Fruit fly (Drosophila melanogaster) whole organism, embryonic: ENCODE results near the gene Ptp36E.

Experiments
- Ada2b ChIP-seq: fragments of 200-800 bp; sonication (Bioruptor generic); IDR thresholded peaks from 2 replicates; pipeline ENCODE4 v1.3.6; 2022; ENCODE audit warnings: missing biosample characterization, missing genetic modification characterization
- CG10147 ChIP-seq: fragments of 200-800 bp; sonication (Bioruptor generic); optimal IDR thresholded peaks from 2 replicates; lab custom pipeline; 2019; ENCODE audit warnings: missing biosample characterization, mild to moderate bottlenecking, missing genetic modification characterization, moderate library complexity
- CG10267 ChIP-seq: fragments of 200-800 bp; sonication (Bioruptor generic); optimal IDR thresholded peaks from 2 replicates; lab custom pipeline; 2018; ENCODE audit warnings: missing biosample characterization, mild to moderate bottlenecking, missing genetic modification characterization, moderate library complexity
- CG11247 ChIP-seq: fragments of 200-800 bp; sonication (Bioruptor generic); IDR thresholded peaks from 2 replicates; pipeline ENCODE4 v1.3.6; 2022; ENCODE audit warnings: missing biosample characterization, missing genetic modification characterization
- CG11456 ChIP-seq: fragments of 200-800 bp; sonication (Bioruptor generic); IDR thresholded peaks from 3 replicates; pipeline ENCODE4 v1.3.6; 2022; ENCODE audit warnings: missing biosample characterization, missing genetic modification characterization
- CG13287 ChIP-seq: fragments of 200-800 bp; sonication (Bioruptor generic); IDR thresholded peaks from 2 replicates; pipeline ENCODE4 v1.3.6; 2022; ENCODE audit warnings: missing biosample characterization, missing genetic modification characterization; ENCODE audit not compliant: partially characterized antibody
- CG15696 ChIP-seq: fragments of 200-800 bp; sonication (Bioruptor generic); optimal IDR thresholded peaks from 2 replicates; lab custom pipeline; 2019; ENCODE audit warnings: missing biosample characterization, mild to moderate bottlenecking, missing genetic modification characterization, moderate library complexity
- CG17568 ChIP-seq: fragments of 200-800 bp; sonication (Bioruptor generic); optimal IDR thresholded peaks from 2 replicates; lab custom pipeline; 2018; ENCODE audit warnings: missing biosample characterization, mild to moderate bottlenecking, missing genetic modification characterization, moderate library complexity
- CG17802 ChIP-seq: fragments of 200-800 bp; sonication (Bioruptor generic); optimal IDR thresholded peaks from 2 replicates; lab custom pipeline; 2018; ENCODE audit warnings: missing biosample characterization, mild to moderate bottlenecking, missing genetic modification characterization, moderate library complexity
- CG30431 ChIP-seq: fragments of 200-800 bp; sonication (Bioruptor generic); optimal IDR thresholded peaks from 2 replicates; lab custom pipeline; 2017; ENCODE audit warnings: missing biosample characterization, missing genetic modification characterization
- CG31365 ChIP-seq: fragments of 200-800 bp; sonication (Bioruptor generic); optimal IDR thresholded peaks from 2 replicates; lab custom pipeline; 2018; ENCODE audit warnings: missing biosample characterization, mild to moderate bottlenecking, missing genetic modification characterization
- CG33557 ChIP-seq: fragments of 200-800 bp; sonication (Bioruptor generic); optimal IDR thresholded peaks from 2 replicates; lab custom pipeline; 2019; ENCODE audit warnings: missing biosample characterization, mild to moderate bottlenecking, missing genetic modification characterization, moderate library complexity
- CG34376 ChIP-seq: fragments of 200-800 bp; sonication (Bioruptor generic); optimal IDR thresholded peaks from 2 replicates; lab custom pipeline; 2018; ENCODE audit warnings: missing biosample characterization, mild to moderate bottlenecking, missing genetic modification characterization
- CG34422 ChIP-seq: fragments of 200-800 bp; sonication (Bioruptor generic); IDR thresholded peaks from 3 replicates; pipeline ENCODE4 v1.3.6; 2022; ENCODE audit warnings: missing biosample characterization, missing genetic modification characterization
- CG4282 ChIP-seq: fragments of 200-800 bp; sonication (Bioruptor generic); optimal IDR thresholded peaks from 2 replicates; lab custom pipeline; 2016; ENCODE audit warnings: missing biosample characterization, missing genetic modification characterization
- CG6689 ChIP-seq: fragments of 200-800 bp; sonication (Bioruptor generic); IDR thresholded peaks from 2 replicates; pipeline ENCODE4 v1.3.6; 2022; ENCODE audit warnings: missing biosample characterization, missing genetic modification characterization
- CG7928 ChIP-seq: fragments of 200-800 bp; sonication (Bioruptor generic); optimal IDR thresholded peaks from 2 replicates; lab custom pipeline; 2017; ENCODE audit warnings: missing biosample characterization, mild to moderate bottlenecking, missing genetic modification characterization
- CG8478 ChIP-seq: fragments of >200 bp; optimal IDR thresholded peaks from 2 replicates; lab custom pipeline; 2018
- CG9817 ChIP-seq: fragments of 200-800 bp; sonication (Bioruptor generic); optimal IDR thresholded peaks from 2 replicates; lab custom pipeline; 2018; ENCODE audit warnings: missing biosample characterization, mild to moderate bottlenecking, missing genetic modification characterization, moderate library complexity
- CTCF ChIP-seq: fragments of 200-800 bp; sonication (Bioruptor generic); optimal IDR thresholded peaks from 2 replicates; lab custom pipeline; 2017; ENCODE audit warnings: missing biosample characterization, mild to moderate bottlenecking, missing genetic modification characterization, moderate library complexity
- Chrac-16 ChIP-seq: fragments of 200-800 bp; sonication (Bioruptor generic); optimal IDR thresholded peaks from 3 replicates; lab custom pipeline; 2016; ENCODE audit warnings: missing biosample characterization, missing genetic modification characterization
- Dbx ChIP-seq: fragments of 200-800 bp; sonication (Bioruptor generic); IDR thresholded peaks from 3 replicates; pipeline ENCODE4 v1.3.6; 2022; ENCODE audit warnings: missing biosample characterization, missing genetic modification characterization
- Dll ChIP-seq: fragments of 200-800 bp; sonication (Bioruptor generic); IDR thresholded peaks from 4 replicates; pipeline ENCODE4 v1.3.6; 2022; ENCODE audit warnings: missing biosample characterization, missing genetic modification characterization; ENCODE audit not compliant: partially characterized antibody
- Doc2 ChIP-seq: fragments of 200-800 bp; sonication (Bioruptor generic); IDR thresholded peaks from 2 replicates; pipeline ENCODE4 v1.3.6; 2022; ENCODE audit warnings: missing biosample characterization, missing genetic modification characterization
- HHEX ChIP-seq: fragments of 200-800 bp; sonication (Bioruptor generic); optimal IDR thresholded peaks from 3 replicates; lab custom pipeline; 2017; ENCODE audit warnings: missing biosample characterization, mild to moderate bottlenecking, missing genetic modification characterization, missing genetic modification reagents
- HLH4C ChIP-seq: fragments of 200-800 bp; sonication (Bioruptor generic); IDR thresholded peaks from 3 replicates; pipeline ENCODE4 v1.3.6; 2022; ENCODE audit warnings: missing biosample characterization, missing genetic modification characterization; ENCODE audit not compliant: partially characterized antibody
- HLHmδ ChIP-seq: fragments of 200-800 bp; sonication (Bioruptor generic); optimal IDR thresholded peaks from 2 replicates; lab custom pipeline; 2018; ENCODE audit warnings: missing biosample characterization, mild to moderate bottlenecking, missing genetic modification characterization, moderate library complexity
- Hand ChIP-seq: fragments of 200-800 bp; sonication (Bioruptor generic); optimal IDR thresholded peaks from 2 replicates; lab custom pipeline; 2017; ENCODE audit warnings: mild to moderate bottlenecking, missing biosample characterization, missing genetic modification reagents, missing genetic modification characterization
- HmgZ ChIP-seq: fragments of 200-800 bp; sonication (Bioruptor generic); optimal IDR thresholded peaks from 2 replicates; lab custom pipeline; 2018; ENCODE audit warnings: missing biosample characterization, mild to moderate bottlenecking, missing genetic modification characterization
- Hr51 ChIP-seq, 2 experiments: fragments of 200-800 bp; sonication (Bioruptor generic); optimal IDR thresholded peaks; 2 replicates in 1 of 2; 3 replicates in 1 of 2; lab custom pipeline; 2016 to 2018; ENCODE audit warnings: missing biosample characterization in 2 of 2, missing genetic modification characterization in 2 of 2, mild to moderate bottlenecking in 1 of 2, moderate library complexity in 1 of 2
- MBD-R2 ChIP-seq: fragments of 200-800 bp; sonication (Bioruptor generic); IDR thresholded peaks from 2 replicates; pipeline ENCODE4 v1.3.6; 2022; ENCODE audit warnings: missing biosample characterization, missing genetic modification characterization
- Mrtf ChIP-seq: fragments of 200-800 bp; sonication (Bioruptor generic); IDR thresholded peaks from 3 replicates; pipeline ENCODE4 v1.3.6; 2022; ENCODE audit warnings: missing biosample characterization, missing genetic modification characterization
- NC2α ChIP-seq: fragments of 200-800 bp; sonication (Bioruptor generic); optimal IDR thresholded peaks from 2 replicates; lab custom pipeline; 2016; ENCODE audit warnings: missing biosample characterization, missing genetic modification characterization
- Poxn ChIP-seq: fragments of 200-800 bp; sonication (Bioruptor generic); IDR thresholded peaks from 2 replicates; pipeline ENCODE4 v1.3.6; 2022; ENCODE audit warnings: missing biosample characterization, missing genetic modification characterization
- Six4 ChIP-seq: fragments of 200-800 bp; sonication (Bioruptor generic); optimal IDR thresholded peaks from 2 replicates; lab custom pipeline; 2016; ENCODE audit warnings: missing biosample characterization, missing genetic modification characterization
- Sox102F ChIP-seq: fragments of 200-800 bp; sonication (Bioruptor generic); optimal IDR thresholded peaks from 2 replicates; lab custom pipeline; 2018; ENCODE audit warnings: missing biosample characterization, mild to moderate bottlenecking, missing genetic modification characterization, moderate library complexity
- Sry-β ChIP-seq: fragments of 200-800 bp; sonication (Bioruptor generic); optimal IDR thresholded peaks from 2 replicates; lab custom pipeline; 2018; ENCODE audit warnings: missing biosample characterization, mild to moderate bottlenecking, missing genetic modification characterization, moderate library complexity
- aop ChIP-seq: fragments of 200-800 bp; sonication (Bioruptor generic); IDR thresholded peaks from 2 replicates; pipeline ENCODE4 v1.3.6; 2022; ENCODE audit warnings: missing biosample characterization, missing genetic modification characterization
- cas ChIP-seq: fragments of 200-800 bp; sonication (Bioruptor generic); IDR thresholded peaks from 2 replicates; pipeline ENCODE4 v1.3.6; 2022; ENCODE audit warnings: missing biosample characterization, missing genetic modification characterization
- exex ChIP-seq: fragments of 200-800 bp; sonication (Bioruptor generic); optimal IDR thresholded peaks from 4 replicates; lab custom pipeline; 2018; ENCODE audit warnings: missing biosample characterization, mild to moderate bottlenecking, missing genetic modification characterization, moderate library complexity
- gce ChIP-seq: fragments of 200-800 bp; sonication (Bioruptor generic); IDR thresholded peaks from 3 replicates; pipeline ENCODE4 v1.3.6; 2022; ENCODE audit warnings: missing biosample characterization, missing genetic modification characterization
- gt ChIP-seq: fragments of 200-800 bp; sonication (Bioruptor generic); IDR thresholded peaks from 2 replicates; pipeline ENCODE4 v1.3.6; 2022; ENCODE audit warnings: missing biosample characterization, missing genetic modification characterization
- mirr ChIP-seq: fragments of 200-800 bp; sonication (Bioruptor generic); optimal IDR thresholded peaks from 3 replicates; lab custom pipeline; 2018; ENCODE audit warnings: missing biosample characterization, mild to moderate bottlenecking, missing genetic modification characterization
- oc ChIP-seq: fragments of 200-800 bp; sonication (Bioruptor generic); optimal IDR thresholded peaks from 2 replicates; lab custom pipeline; 2018; ENCODE audit warnings: missing biosample characterization, mild to moderate bottlenecking, missing genetic modification characterization, moderate library complexity
- p53 ChIP-seq: fragments of 200-800 bp; sonication (Bioruptor generic); optimal IDR thresholded peaks from 2 replicates; lab custom pipeline; 2016; ENCODE audit warnings: missing biosample characterization, missing genetic modification characterization
- pho ChIP-seq: fragments of 200-800 bp; sonication (Bioruptor generic); optimal IDR thresholded peaks from 2 replicates; lab custom pipeline; 2016; ENCODE audit warnings: missing biosample characterization, missing genetic modification characterization
- sob ChIP-seq: fragments of 200-800 bp; sonication (Bioruptor generic); IDR thresholded peaks from 2 replicates; pipeline ENCODE4 v1.3.6; 2022; ENCODE audit warnings: missing biosample characterization, missing genetic modification characterization
- unc-4 ChIP-seq: fragments of 200-800 bp; sonication (Bioruptor generic); IDR thresholded peaks from 2 replicates; pipeline ENCODE4 v1.3.6; 2022; ENCODE audit warnings: missing biosample characterization, missing genetic modification characterization; ENCODE audit not compliant: partially characterized antibody
- wek ChIP-seq: fragments of 200-800 bp; sonication (Bioruptor generic); optimal IDR thresholded peaks from 3 replicates; lab custom pipeline; 2018; ENCODE audit warnings: missing biosample characterization, mild to moderate bottlenecking, missing genetic modification characterization, moderate library complexity
- wor ChIP-seq: fragments of 200-800 bp; sonication (Bioruptor generic); IDR thresholded peaks from 2 replicates; pipeline ENCODE4 v1.3.6; 2022; ENCODE audit warnings: missing biosample characterization, missing genetic modification characterization

Gene Ptp36E

dm6 chr2L:18184648-18185243 lies at the start of gene Ptp36E (continued):
- TF ChIP-seq Chrac-16 (GFP tag; lab: Kevin White, UChicago) (peak; percentile 55), CG4282 (GFP tag; lab: Kevin White, UChicago) (no peak), Poxn (no peak), CG30431 (GFP tag; lab: Kevin White, UChicago) (no peak), Sry-β (GFP tag; lab: Kevin White, UChicago) (no peak), wor (GFP tag; lab: Robert Waterston, UW) (peak; percentile 53), CG11247 (GFP tag; lab: Robert Waterston, UW) (peak; percentile 58; the same call in 1 of the 2 replicates), CG8478 (no peak), CG34376 (peak; percentile 62), wek (GFP tag; lab: Kevin White, UChicago) (no peak), unc-4 (GFP tag; lab: Robert Waterston, UW) (no peak), CG6689 (GFP tag; lab: Robert Waterston, UW) (peak; percentile 85), gce (peak; percentile 25; the same call in 1 of the 3 replicates), p53 (GFP tag; lab: Kevin White, UChicago) (no peak), MBD-R2 (GFP tag; lab: Robert Waterston, UW) (peak; percentile 62; the same call in 1 of the 2 replicates), Mrtf (peak; percentile 70; the same call in 2 of the 3 replicates), Dbx (GFP tag; lab: Robert Waterston, UW) (peak; percentile 79), CG33557 (GFP tag; lab: Kevin White, UChicago) (no peak), aop (GFP tag; lab: Robert Waterston, UW) (no peak), CG10147 (GFP tag; lab: Kevin White, UChicago) (peak; percentile 26), pho (peak; percentile 32), Ada2b (GFP tag; lab: Robert Waterston, UW) (peak; percentile 77), HmgZ (tag; lab: Kevin White, UChicago) (no peak), CG31365 (tag; lab: Kevin White, UChicago) (no peak), Hr51 (GFP tag; optimal IDR thresholded peaks at IDR 0.05; lab: Kevin White, UChicago) (peak in 1 of 2 experiments; percentile 83), Doc2 (GFP tag; lab: Robert Waterston, UW) (no peak), exex (tag; lab: Kevin White, UChicago) (peak; percentile 44), Hand (GFP tag; lab: Kevin White, UChicago) (peak; percentile 87), HLHmδ (GFP tag; lab: Kevin White, UChicago) (no peak), CG13287 (GFP tag; lab: Robert Waterston, UW) (no peak), CG7928 (GFP tag; lab: Kevin White, UChicago) (peak; percentile 40), oc (tag; lab: Kevin White, UChicago) (no peak), Dll (no peak), CG34422 (no peak; the same call in 1 of the 3 replicates), mirr (GFP tag; lab: Kevin White, UChicago) (no peak), cas (GFP tag; lab: Robert Waterston, UW) (no peak), CG15696 (tag; lab: Kevin White, UChicago) (peak; percentile 31), gt (0 out of 2 replicates have a peak, but pooled peaks have one; percentile 38), CG17568 (GFP tag; lab: Kevin White, UChicago) (peak; percentile 65), sob (GFP tag; lab: Robert Waterston, UW) (no peak), HLH4C (GFP tag; lab: Robert Waterston, UW) (no peak), CG17802 (peak; percentile 17), Six4 (peak; percentile 57), CG10267 (tag; lab: Kevin White, UChicago) (peak; percentile 69), CTCF (peak; percentile 38), NC2α (GFP tag; lab: Kevin White, UChicago) (no peak), HHEX (GFP tag; lab: Kevin White, UChicago) (peak; percentile 87), CG11456 (GFP tag; lab: Robert Waterston, UW) (peak; percentile 64; the same call in 2 of the 3 replicates), CG9817 (tag; lab: Kevin White, UChicago) (peak; percentile 65), Sox102F (GFP tag; lab: Kevin White, UChicago) (peak; percentile 87)
